Worm (Caenorhabditis elegans): ENCODE measurements around the gene srw-4.

The srw-4 gene

ce11 chrV:2888681-2889080, at the start of gene srw-4:
Gene srw-4 (minus strand): TSS chrV:2888781.
- TF ChIP-seq pqm-1 (tag; optimal IDR thresholded peaks at IDR 0.05) (no peak), ceh-9 (tag; optimal IDR thresholded peaks at IDR 0.05) (no peak), ahr-1 (tag; optimal IDR thresholded peaks at IDR 0.05) (no peak), ceh-45 (GFP tag; IDR thresholded peaks at IDR 0.05) (no peak), T23F11.4 (GFP tag; optimal IDR thresholded peaks at IDR 0.05) (no peak), tbx-7 (tag; optimal IDR thresholded peaks at IDR 0.05) (no peak), hlh-6 (tag; optimal IDR thresholded peaks at IDR 0.05) (no peak), odd-2 (tag; optimal IDR thresholded peaks at IDR 0.05) (no peak), ceh-24 (tag; optimal IDR thresholded peaks at IDR 0.05) (no peak), syd-9 (tag; optimal IDR thresholded peaks at IDR 0.05) (no peak), hlh-8 (tag; optimal IDR thresholded peaks at IDR 0.05) (no peak), C38D4.7 (GFP tag; optimal IDR thresholded peaks at IDR 0.05) (no peak), fkh-10 (GFP tag; optimal IDR thresholded peaks at IDR 0.05) (no peak), ceh-22 (tag; optimal IDR thresholded peaks at IDR 0.05) (no peak), nfya-1 (tag; optimal IDR thresholded peaks at IDR 0.05) (no peak), F13H6.1 (tag; optimal IDR thresholded peaks at IDR 0.05) (no peak), C08G9.2 (tag; optimal IDR thresholded peaks at IDR 0.05) (no peak), pros-1 (tag; optimal IDR thresholded peaks at IDR 0.05) (no peak)

ce11 chrV:2934075-2934474, 45.5 kb upstream of the srw-4 start, which contains the start of gene srh-247:
Gene srh-247 (minus strand): TSS chrV:2934175.
- TF ChIP-seq madf-2 (tag; optimal IDR thresholded peaks at IDR 0.05), result no peak
- no peak for TF ChIP-seq hlh-8 (tag; optimal IDR thresholded peaks at IDR 0.05)
- TF ChIP-seq Y22D7AL.16 (tag; optimal IDR thresholded peaks at IDR 0.05), result no peak
- TF ChIP-seq pros-1 (tag; optimal IDR thresholded peaks at IDR 0.05), result no peak
- no peak for TF ChIP-seq pag-3 (tag; optimal IDR thresholded peaks at IDR 0.05; ENCODE audit: borderline replicate concordance)
- no peak for TF ChIP-seq pha-2 (tag; optimal IDR thresholded peaks at IDR 0.05)
- TF ChIP-seq npax-4 (tag; optimal IDR thresholded peaks at IDR 0.05), result no peak
- TF ChIP-seq K09A11.1 (tag; optimal IDR thresholded peaks at IDR 0.05; ENCODE audit: insufficient read depth), result no peak
- TF ChIP-seq hlh-6 (tag; optimal IDR thresholded peaks at IDR 0.05), result no peak
- no peak for TF ChIP-seq ceh-2 (tag; optimal IDR thresholded peaks at IDR 0.05)
- no peak for TF ChIP-seq ceh-30 (tag; optimal IDR thresholded peaks at IDR 0.05)
- no peak for TF ChIP-seq ceh-48 (tag; optimal IDR thresholded peaks at IDR 0.05)
- TF ChIP-seq pax-1 (tag; optimal IDR thresholded peaks at IDR 0.05), result no peak

ce11 chrV:2931252-2931651, 42.7 kb upstream of the srw-4 start, which contains the start of gene C31B8.1:
Gene C31B8.1 (plus strand): TSS chrV:2931552.
- TF ChIP-seq pha-4 (tag; optimal IDR thresholded peaks at IDR 0.05) (no peak), gmeb-2 (tag; optimal IDR thresholded peaks at IDR 0.05) (no peak), pha-2 (tag; optimal IDR thresholded peaks at IDR 0.05) (no peak), madf-2 (tag; optimal IDR thresholded peaks at IDR 0.05) (no peak), hlh-30 (tag; optimal IDR thresholded peaks at IDR 0.05; ENCODE audit: insufficient read depth) (no peak), ttx-3 (tag; optimal IDR thresholded peaks at IDR 0.05) (no peak), sox-2 (GFP tag; IDR thresholded peaks at IDR 0.05) (no peak), K02D7.2 (tag; optimal IDR thresholded peaks at IDR 0.05) (no peak), pros-1 (tag; optimal IDR thresholded peaks at IDR 0.05) (no peak), T23F11.4 (GFP tag; optimal IDR thresholded peaks at IDR 0.05) (no peak), C08G9.2 (tag; optimal IDR thresholded peaks at IDR 0.05) (no peak), ahr-1 (tag; optimal IDR thresholded peaks at IDR 0.05) (no peak), C38D4.7 (GFP tag; optimal IDR thresholded peaks at IDR 0.05) (no peak), elt-4 (tag; optimal IDR thresholded peaks at IDR 0.05) (no peak)

DNA sequence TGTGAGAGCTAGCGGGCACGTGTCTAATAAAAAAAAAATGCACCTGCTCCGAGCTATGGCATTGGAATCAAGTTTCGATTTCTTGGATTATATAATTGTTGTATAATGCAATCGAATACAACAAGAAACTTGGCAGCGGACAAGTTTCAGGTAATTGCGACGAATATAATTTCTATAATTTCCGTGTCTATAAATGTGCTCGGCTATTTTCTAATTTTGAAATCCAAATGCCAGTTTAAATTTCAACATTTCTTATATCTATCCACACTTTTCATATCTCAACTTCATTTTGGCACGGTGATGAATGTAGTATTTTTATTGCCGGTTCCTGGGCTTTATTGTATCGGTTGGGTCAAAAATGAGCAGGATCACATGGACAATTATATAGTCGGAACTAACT, 41.2 kb upstream of the srw-4 start, which contains the start of gene C31B8.16:
Gene C31B8.16 (plus strand): TSS at position 301 of the 400 bp plus-strand sequence.
- no peak for TF ChIP-seq syd-9 (tag; optimal IDR thresholded peaks at IDR 0.05)
- TF ChIP-seq fkh-6 (tag; optimal IDR thresholded peaks at IDR 0.05), result no peak
- no peak for TF ChIP-seq nhr-232 (tag; optimal IDR thresholded peaks at IDR 0.05)
- TF ChIP-seq F13H6.1 (tag; optimal IDR thresholded peaks at IDR 0.05), result no peak
- no peak for TF ChIP-seq pat-9 (tag; optimal IDR thresholded peaks at IDR 0.05)
- TF ChIP-seq ceh-9 (tag; optimal IDR thresholded peaks at IDR 0.05), result no peak
- TF ChIP-seq hlh-13 (GFP tag; optimal IDR thresholded peaks at IDR 0.05), result no peak
- no peak for TF ChIP-seq ceh-45 (GFP tag; IDR thresholded peaks at IDR 0.05)
- no peak for TF ChIP-seq ama-1 (optimal IDR thresholded peaks at IDR 0.05)
